Fruit fly (Drosophila melanogaster) whole organism, adult: Measurements from ENCODE around the gene trr.

Source experiments
- CG11617 ChIP-seq: fragments of 200-800 bp; sonication (Bioruptor generic); optimal IDR thresholded peaks from 2 replicates; lab custom pipeline; 2017; ENCODE audit warnings: mild to moderate bottlenecking, missing biosample characterization, missing genetic modification reagents, missing genetic modification characterization
- CG7045 ChIP-seq: fragments of 200-800 bp; sonication (Bioruptor generic); optimal IDR thresholded peaks from 2 replicates; lab custom pipeline; 2017; ENCODE audit warnings: missing biosample characterization, mild to moderate bottlenecking, missing genetic modification characterization
- Hr96 ChIP-seq: fragments of 200-800 bp; sonication (Bioruptor generic); optimal IDR thresholded peaks from 2 replicates; lab custom pipeline; 2016; ENCODE audit warnings: missing biosample characterization, missing genetic modification characterization
- bab1 ChIP-seq: fragments of 200-800 bp; sonication (Bioruptor generic); optimal IDR thresholded peaks from 3 replicates; lab custom pipeline; 2019; ENCODE audit warnings: missing biosample characterization, mild to moderate bottlenecking, missing genetic modification characterization, moderate library complexity
- cic ChIP-seq: fragments of 200-800 bp; sonication (Bioruptor generic); optimal IDR thresholded peaks from 2 replicates; lab custom pipeline; 2017; ENCODE audit warnings: missing biosample characterization, mild to moderate bottlenecking, missing genetic modification characterization, moderate library complexity
- cnc ChIP-seq, 2 experiments: fragments of >200 bp; optimal IDR thresholded peaks; 2 replicates each; lab custom pipeline; 2017
- pad ChIP-seq: fragments of 200-800 bp; sonication (Bioruptor generic); optimal IDR thresholded peaks from 3 replicates; lab custom pipeline; 2017; ENCODE audit warnings: missing biosample characterization, missing genetic modification characterization, mild to moderate bottlenecking, moderate library complexity, missing genetic modification reagents
- tj ChIP-seq: fragments of 200-800 bp; sonication (Bioruptor generic); optimal IDR thresholded peaks from 3 replicates; lab custom pipeline; 2017; ENCODE audit warnings: missing biosample characterization, mild to moderate bottlenecking, missing genetic modification characterization, moderate library complexity

dm6 chrX:1903968-1904367, 14.2 kb upstream of the trr start:
- TF ChIP-seq pad (GFP tag; lab: Kevin White, UChicago) (peak; percentile 97), CG11617 (no peak), cnc (optimal IDR thresholded peaks at IDR 0.05; lab: Kevin White, UChicago) (no peak), bab1 (GFP tag; lab: Kevin White, UChicago) (peak; percentile 0), cic (GFP tag; lab: Kevin White, UChicago) (no peak), tj (no peak), Hr96 (GFP tag; lab: Kevin White, UChicago) (no peak), CG7045 (GFP tag; lab: Kevin White, UChicago) (no peak)
